Worm (Caenorhabditis elegans) whole organism, midembryonic: Measurements from ENCODE around the gene F13A2.9.

Source experiments
- klf-2 ChIP-seq: fragments of 200-800 bp; sonication (Bioruptor generic); conservative IDR thresholded peaks from 2 replicates; pipeline ENCODE4 v1.3.6; 2022; ENCODE audit warnings: missing genetic modification reagents, missing genetic modification characterization, missing compliant biosample characterization
- med-1 ChIP-seq: sonication (generic microtip); optimal IDR thresholded peaks from 2 replicates; lab custom pipeline; 2017; ENCODE audit warnings: missing genetic modification characterization, mild to moderate bottlenecking, missing compliant biosample characterization, antibody characterized with exemption, missing genetic modification reagents; ENCODE audit not compliant: insufficient read depth
- tab-1 ChIP-seq: fragments of 200-800 bp; sonication (Bioruptor generic); IDR thresholded peaks from 2 replicates; pipeline ENCODE4 v1.3.6; 2022; ENCODE audit warnings: missing genetic modification characterization, missing compliant biosample characterization

ce11 chrV:4400118-4400517 lies 12.8 kb upstream of the F13A2.9 start, which contains the start of gene F13A2.4:
- TF ChIP-seq klf-2 (GFP tag; lab: Robert Waterston, UW) (no peak), med-1 (no peak), tab-1 (GFP tag; lab: Robert Waterston, UW) (no peak)
